Worm (Caenorhabditis elegans): ENCODE measurements around the gene Y76B12C.3.

DNA sequence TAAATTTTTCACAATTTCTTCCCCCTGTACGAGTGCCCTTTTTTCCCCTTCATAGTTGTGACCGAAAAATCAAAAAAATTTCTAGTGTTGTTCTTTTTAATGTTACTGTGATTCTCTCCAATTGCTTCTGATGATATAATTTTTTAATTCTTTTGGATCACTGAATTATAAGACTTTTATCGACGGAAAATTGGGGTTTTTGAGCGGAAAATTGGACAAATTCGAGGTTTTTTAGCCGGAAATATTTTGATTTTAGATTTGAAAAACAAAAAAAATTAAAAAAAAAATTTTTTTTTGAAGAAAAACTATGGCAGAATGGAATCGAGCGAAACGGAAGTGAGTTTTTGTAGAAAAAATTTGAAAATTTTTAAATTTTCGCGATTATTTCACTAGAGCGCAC lies 25.6 kb upstream of the Y76B12C.3 start, which contains the start of gene tsen-54:
- TF ChIP-seq T22C8.4 (GFP tag; IDR thresholded peaks at IDR 0.05) (no peak), flt-1 (GFP tag; IDR thresholded peaks at IDR 0.05) (no peak), med-1 (GFP tag; optimal IDR thresholded peaks at IDR 0.05; ENCODE audit: insufficient read depth) (no peak), ztf-23 (GFP tag; IDR thresholded peaks at IDR 0.05) (no peak)
